Worm (Caenorhabditis elegans) whole organism, L4 larva: ENCODE measurements around the gene C08E3.14.
A peak's percentile ranks its signal among the peaks of the same experiment; 100 is the strongest.

Source experiments
- F10B5.3 ChIP-seq: sonication (generic microtip); optimal IDR thresholded peaks from 2 replicates; lab custom pipeline; 2016; ENCODE audit warnings: mild to moderate bottlenecking, missing genetic modification characterization, missing compliant biosample characterization
- F26F4.8 ChIP-seq: fragments of 200-800 bp; sonication (Bioruptor generic); conservative IDR thresholded peaks from 2 replicates; pipeline ENCODE4 v1.3.6; 2022; ENCODE audit warnings: missing genetic modification characterization, missing compliant biosample characterization
- T26A8.4 ChIP-seq: fragments of 200-800 bp; sonication (Bioruptor generic); IDR thresholded peaks from 2 replicates; pipeline ENCODE4 v1.3.6; 2022; ENCODE audit warnings: missing genetic modification characterization, missing compliant biosample characterization
- Y105C5A.15 ChIP-seq: fragments of 200-800 bp; sonication (Bioruptor generic); IDR thresholded peaks from 2 replicates; pipeline ENCODE4 v1.3.6; 2022; ENCODE audit warnings: missing genetic modification characterization, missing compliant biosample characterization
- ZK546.5 ChIP-seq, 2 experiments: sonication (generic microtip); optimal IDR thresholded peaks; 2 replicates each; lab custom pipeline; 2017; ENCODE audit warnings: missing biosample characterization in 2 of 2, missing genetic modification characterization in 2 of 2
- aha-1 ChIP-seq: fragments of 150-350 bp; peaks from one replicate; lab custom pipeline; 2014; ENCODE audit warnings: missing biosample characterization, missing genetic modification characterization
- aly-2 ChIP-seq: sonication (generic microtip); optimal IDR thresholded peaks from 2 replicates; lab custom pipeline; 2018; ENCODE audit warnings: missing biosample characterization, missing genetic modification characterization
- ctbp-1 ChIP-seq: fragments of 200-800 bp; sonication (Bioruptor generic); IDR thresholded peaks from 2 replicates; pipeline ENCODE4 v1.3.6; 2022; ENCODE audit warnings: missing genetic modification reagents, missing genetic modification characterization, missing compliant biosample characterization
- dmd-6 ChIP-seq: fragments of 200-800 bp; sonication (Bioruptor generic); IDR thresholded peaks from 2 replicates; pipeline ENCODE4 v1.3.6; 2022; ENCODE audit warnings: missing genetic modification reagents, missing genetic modification characterization, missing compliant biosample characterization
- dmd-8 ChIP-seq: fragments of 200-800 bp; sonication (Bioruptor generic); IDR thresholded peaks from 2 replicates; pipeline ENCODE4 v1.3.6; 2022; ENCODE audit warnings: missing genetic modification characterization, missing compliant biosample characterization
- dve-1 ChIP-seq: sonication (generic microtip); optimal IDR thresholded peaks from 2 replicates; lab custom pipeline; 2017; ENCODE audit warnings: antibody characterized with exemption, mild to moderate bottlenecking, missing genetic modification characterization, missing compliant biosample characterization; ENCODE audit not compliant: insufficient read depth
- fos-1 ChIP-seq: fragments of 150-350 bp; optimal IDR thresholded peaks from 2 replicates; lab custom pipeline; 2014; ENCODE audit warnings: missing biosample characterization, missing genetic modification characterization
- hif-1 ChIP-seq, 2 experiments: sonication (generic microtip); optimal IDR thresholded peaks; 2 replicates each; lab custom pipeline; 2016 to 2017; ENCODE audit warnings: missing compliant biosample characterization in 2 of 2, missing genetic modification characterization in 2 of 2, missing genetic modification reagents in 2 of 2, missing genotype in 2 of 2, mild to moderate bottlenecking in 1 of 2
- hlh-11 ChIP-seq: fragments of 200-800 bp; sonication (Bioruptor generic); optimal IDR thresholded peaks from 2 replicates; lab custom pipeline; 2018; ENCODE audit warnings: mild to moderate bottlenecking, missing genetic modification characterization, missing compliant biosample characterization
- lin-1 ChIP-seq: fragments of 200-800 bp; sonication (Bioruptor generic); IDR thresholded peaks from 2 replicates; pipeline ENCODE4 v1.3.6; 2022; ENCODE audit warnings: missing genetic modification reagents, missing genetic modification characterization, missing compliant biosample characterization
- lin-15B ChIP-seq: fragments of 150-350 bp; sonication (generic microtip); optimal IDR thresholded peaks from 3 replicates; lab custom pipeline; 2014; ENCODE audit warnings: missing biosample characterization, missing genetic modification characterization
- madf-5 ChIP-seq, 2 experiments: fragments of 200-800 bp; sonication (Bioruptor generic); IDR thresholded peaks; 2 replicates each; pipeline ENCODE4 v1.3.6; 2022; ENCODE audit warnings: missing compliant biosample characterization in 2 of 2, missing genetic modification characterization in 2 of 2
- mdt-29 ChIP-seq: fragments of 200-800 bp; sonication (Bioruptor generic); IDR thresholded peaks from 2 replicates; pipeline ENCODE4 v1.3.6; 2022; ENCODE audit warnings: missing genetic modification reagents, missing genetic modification characterization, missing compliant biosample characterization
- mxl-2 ChIP-seq: fragments of 200-800 bp; sonication (Bioruptor generic); conservative IDR thresholded peaks from 2 replicates; pipeline ENCODE4 v1.3.6; 2022; ENCODE audit warnings: missing genetic modification reagents, missing genetic modification characterization, missing compliant biosample characterization
- nhr-10 ChIP-seq: fragments of 150-350 bp; optimal IDR thresholded peaks from 2 replicates; lab custom pipeline; 2014; ENCODE audit warnings: missing biosample characterization, missing genetic modification characterization
- nhr-102 ChIP-seq: sonication (generic microtip); optimal IDR thresholded peaks from 2 replicates; lab custom pipeline; 2016; ENCODE audit warnings: mild to moderate bottlenecking, missing genetic modification characterization, moderate library complexity, missing compliant biosample characterization
- nhr-111 ChIP-seq: fragments of 200-800 bp; sonication (Bioruptor generic); optimal IDR thresholded peaks from 2 replicates; lab custom pipeline; 2018; ENCODE audit warnings: mild to moderate bottlenecking, missing genetic modification characterization, missing compliant biosample characterization
- nhr-25 ChIP-seq: sonication (generic microtip); optimal IDR thresholded peaks from 2 replicates; lab custom pipeline; 2017; ENCODE audit warnings: missing genetic modification characterization, mild to moderate bottlenecking, missing compliant biosample characterization, antibody characterized with exemption, moderate library complexity, borderline replicate concordance; ENCODE audit not compliant: insufficient read depth
- nhr-28 ChIP-seq: fragments of 150-350 bp; optimal IDR thresholded peaks from 2 replicates; lab custom pipeline; 2014; ENCODE audit warnings: missing biosample characterization, missing genetic modification characterization
- nhr-41 ChIP-seq: fragments of 200-800 bp; sonication (Bioruptor generic); IDR thresholded peaks from 2 replicates; pipeline ENCODE4 v1.3.6; 2022; ENCODE audit warnings: missing genetic modification reagents, missing genetic modification characterization, missing compliant biosample characterization
- nhr-42 ChIP-seq: fragments of 200-800 bp; sonication (Bioruptor generic); IDR thresholded peaks from 2 replicates; pipeline ENCODE4 v1.3.6; 2022; ENCODE audit warnings: missing genetic modification characterization, missing compliant biosample characterization
- nhr-6 ChIP-seq: fragments of 150-350 bp; optimal IDR thresholded peaks from 2 replicates; lab custom pipeline; 2014; ENCODE audit warnings: missing biosample characterization, missing genetic modification characterization
- rbr-2 ChIP-seq: sonication (generic microtip); optimal IDR thresholded peaks from 2 replicates; lab custom pipeline; 2016; ENCODE audit warnings: missing genotype, missing genetic modification characterization, missing compliant biosample characterization
- snpc-1.2 ChIP-seq: fragments of 200-800 bp; sonication (Bioruptor generic); IDR thresholded peaks from 2 replicates; pipeline ENCODE4 v1.3.6; 2022; ENCODE audit warnings: missing genetic modification reagents, missing genetic modification characterization, missing compliant biosample characterization
- snpc-4 ChIP-seq: fragments of 150-350 bp; optimal IDR thresholded peaks from 2 replicates; lab custom pipeline; 2014; ENCODE audit warnings: missing biosample characterization, missing genetic modification characterization
- unc-39 ChIP-seq: sonication (generic microtip); optimal IDR thresholded peaks from 2 replicates; lab custom pipeline; 2017; ENCODE audit warnings: missing biosample characterization, missing genetic modification characterization
- unc-62 ChIP-seq, 3 experiments: fragments of 150-350 bp in 1 of 3; sonication (generic microtip); optimal IDR thresholded peaks in 2 of 3; peaks in 1 of 3; 1 replicate in 1 of 3; 2 replicates in 2 of 3; lab custom pipeline; 2014 to 2017; ENCODE audit warnings: missing biosample characterization in 3 of 3, missing genetic modification characterization in 3 of 3, missing genetic modification reagents in 3 of 3, missing genotype in 1 of 3
- zfp-2 ChIP-seq: sonication (generic microtip); optimal IDR thresholded peaks from 2 replicates; lab custom pipeline; 2016; ENCODE audit warnings: mild to moderate bottlenecking, missing genetic modification characterization, missing compliant biosample characterization
- zip-2 ChIP-seq: fragments of 150-350 bp; optimal IDR thresholded peaks from 2 replicates; lab custom pipeline; 2014; ENCODE audit warnings: missing biosample characterization, missing genetic modification characterization

The C08E3.14 gene

DNA sequence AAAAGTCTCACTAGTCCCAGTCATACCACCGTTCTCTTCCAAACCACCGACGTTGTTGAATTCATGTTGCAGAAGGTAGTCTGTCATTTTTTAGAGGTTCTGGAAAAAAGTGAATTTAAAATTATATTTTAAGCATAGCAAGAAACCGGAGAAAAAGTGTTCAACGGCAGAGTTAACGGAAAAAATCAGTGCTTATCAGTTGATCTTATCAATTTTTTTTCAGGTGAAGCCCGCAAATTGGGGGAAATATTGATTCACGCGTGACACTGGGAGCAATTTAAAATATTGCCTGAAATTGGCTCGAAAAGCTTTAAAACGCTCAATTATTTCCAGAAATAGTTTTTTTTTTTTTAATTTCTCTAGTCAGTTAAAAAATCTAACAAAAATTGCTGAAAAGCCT is 45.9 kb upstream of the C08E3.14 start, which contains the start of gene math-38:
TSS of gene math-38 (minus strand) at position 101 of the 400 bp plus-strand sequence.
- TF ChIP-seq nhr-28 (tag; lab: Kevin White, UChicago) (peak; percentile 28), unc-39 (tag; lab: Kevin White, UChicago) (no peak), F26F4.8 (no peak), mdt-29 (GFP tag; lab: Robert Waterston, UW) (no peak), nhr-10 (tag; lab: Kevin White, UChicago) (no peak), dmd-8 (GFP tag; lab: Robert Waterston, UW) (no peak), fos-1 (tag; lab: Kevin White, UChicago) (no peak), dmd-6 (GFP tag; lab: Robert Waterston, UW) (no peak), hlh-11 (tag; lab: Kevin White, UChicago) (peak; percentile 16), lin-1 (no peak), T26A8.4 (GFP tag; lab: Robert Waterston, UW) (no peak), aha-1 (tag; lab: Kevin White, UChicago) (no peak)

DNA sequence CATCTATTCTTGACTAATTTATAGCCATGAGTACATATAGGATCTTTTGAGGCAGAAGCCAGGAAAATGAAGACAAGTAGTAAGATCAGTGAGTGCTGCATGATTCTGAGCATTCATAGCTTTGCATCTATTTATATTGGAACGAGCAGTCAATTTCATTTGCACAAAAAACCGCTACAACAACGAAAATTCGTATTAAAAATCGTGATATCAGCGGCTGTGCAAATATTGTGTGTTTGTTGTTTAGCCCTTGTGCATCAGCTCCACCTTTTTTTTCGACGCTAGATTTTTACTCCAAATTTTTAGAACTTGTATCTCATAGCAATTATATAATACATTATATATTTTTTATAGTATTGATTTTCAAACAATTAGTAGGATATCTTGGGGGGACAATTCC is 41.6 kb upstream of the C08E3.14 start, which contains the start of gene clec-21:
TSS of gene clec-21 (minus strand) at position 101 of the 400 bp plus-strand sequence.
- TF ChIP-seq ctbp-1 (no peak), rbr-2 (no peak), nhr-42 (no peak), aha-1 (tag; lab: Kevin White, UChicago) (no peak), unc-62 (GFP tag; optimal IDR thresholded peaks at IDR 0.05 in 1 of 2; lab: Kevin White, UChicago) (no peak), unc-62 (tag; optimal IDR thresholded peaks at IDR 0.05; lab: Kevin White, UChicago) (no peak)

DNA sequence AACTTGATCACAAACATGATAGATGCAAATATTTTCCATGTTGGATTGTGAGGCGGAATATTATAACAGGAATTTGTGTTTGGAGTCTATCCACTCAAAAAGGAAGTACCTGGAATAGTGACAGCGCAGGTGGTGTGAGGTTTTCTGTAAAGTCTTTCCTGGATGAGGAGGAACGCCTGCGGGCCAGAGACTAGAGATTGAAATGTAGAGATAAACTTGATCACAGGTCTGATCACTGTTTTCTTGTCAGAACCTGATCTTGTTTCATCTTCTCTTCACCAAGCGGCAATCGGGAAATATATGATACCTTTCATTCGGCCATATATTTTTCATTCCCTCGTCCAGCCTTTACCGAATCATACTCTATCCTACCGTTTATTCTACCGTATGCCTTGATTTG is 39.5 kb upstream of the C08E3.14 start, which contains the start of gene T07H3.8:
TSS of gene T07H3.8 (plus strand) at position 301 of the 400 bp plus-strand sequence.
- no peak for TF ChIP-seq nhr-111 (GFP tag; lab: Kevin White, UChicago)
- no peak for TF ChIP-seq lin-1

DNA sequence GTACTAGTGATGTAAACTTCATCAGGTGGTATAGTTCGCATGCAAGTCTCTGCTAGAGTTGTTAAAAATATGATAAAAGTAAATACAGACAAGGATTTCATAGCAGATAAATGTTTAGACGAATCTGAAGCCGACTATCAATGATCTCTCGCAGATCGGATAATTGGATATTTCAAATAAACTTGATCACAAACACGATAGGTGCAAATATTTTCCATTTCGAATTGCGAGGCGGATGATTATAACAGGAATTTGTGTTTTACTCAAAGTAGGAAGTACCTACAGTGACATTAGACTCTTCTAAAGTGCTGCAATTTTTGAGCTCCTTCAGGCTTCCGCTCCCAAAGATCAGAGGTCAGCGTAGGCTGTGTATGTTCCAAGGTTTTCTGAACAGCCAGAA is 35.9 kb upstream of the C08E3.14 start, which contains the start of gene T07H3.7:
TSS of gene T07H3.7 (minus strand) at position 101 of the 400 bp plus-strand sequence.
- TF ChIP-seq nhr-25 (tag; lab: Kevin White, UChicago) (no peak), lin-15B (tag; lab: Kevin White, UChicago) (no peak), nhr-102 (tag; lab: Kevin White, UChicago) (no peak), aly-2 (tag; lab: Kevin White, UChicago) (no peak), F10B5.3 (no peak), dve-1 (no peak), nhr-41 (GFP tag; lab: Robert Waterston, UW) (no peak), hif-1 (tag; optimal IDR thresholded peaks at IDR 0.05; lab: Kevin White, UChicago) (no peak), T26A8.4 (GFP tag; lab: Robert Waterston, UW) (no peak), zip-2 (tag; lab: Kevin White, UChicago) (no peak)

DNA sequence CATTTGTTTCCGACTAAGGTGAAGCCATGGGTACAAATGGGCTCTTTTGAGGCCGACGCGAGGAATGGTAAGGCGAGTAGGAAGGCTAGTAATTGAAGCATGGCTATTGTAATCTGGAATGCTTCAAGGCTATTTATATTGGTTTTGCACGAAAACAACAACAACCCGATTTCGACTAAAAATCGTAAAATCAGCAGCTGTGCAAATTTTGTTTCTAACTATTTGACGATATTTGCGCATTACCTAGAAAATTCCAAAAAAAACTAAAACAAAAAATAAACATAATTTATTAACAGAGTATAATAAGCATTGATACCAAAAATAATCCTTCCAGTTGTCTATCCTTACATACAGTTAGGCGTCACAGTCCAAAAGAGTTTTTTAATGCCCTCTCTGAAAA is 30.6 kb upstream of the C08E3.14 start, which contains the start of gene clec-20:
TSS of gene clec-20 (minus strand) at position 101 of the 400 bp plus-strand sequence.
- no peak for TF ChIP-seq snpc-4 (tag; lab: Kevin White, UChicago)
- TF ChIP-seq mxl-2 (GFP tag; lab: Robert Waterston, UW), result no peak
- TF ChIP-seq aly-2 (tag; lab: Kevin White, UChicago), result no peak
- no peak for TF ChIP-seq snpc-1.2 (GFP tag; lab: Robert Waterston, UW)
- TF ChIP-seq zfp-2 (tag; lab: Kevin White, UChicago), result no peak
- no peak for TF ChIP-seq nhr-6 (tag; lab: Kevin White, UChicago)
- no peak for TF ChIP-seq ZK546.5 (tag; optimal IDR thresholded peaks at IDR 0.05; lab: Kevin White, UChicago)
- TF ChIP-seq Y105C5A.15 (GFP tag; lab: Robert Waterston, UW), result no peak
- TF ChIP-seq madf-5 (GFP tag; IDR thresholded peaks at IDR 0.05; lab: Robert Waterston, UW), result no peak
